Worm (Caenorhabditis elegans) whole organism, midembryonic: ENCODE results near the gene sul-3.

Source experiments
- T22C8.4 ChIP-seq: fragments of 200-800 bp; sonication (Bioruptor generic); IDR thresholded peaks from 2 replicates; pipeline ENCODE4 v1.3.6; 2022; ENCODE audit warnings: missing genetic modification characterization, missing compliant biosample characterization
- cog-1 ChIP-seq: sonication (generic microtip); optimal IDR thresholded peaks from 2 replicates; lab custom pipeline; 2016; ENCODE audit warnings: missing genetic modification characterization, missing compliant biosample characterization
- flt-1 ChIP-seq: fragments of 200-800 bp; sonication (Bioruptor generic); IDR thresholded peaks from 2 replicates; pipeline ENCODE4 v1.3.6; 2022; ENCODE audit warnings: missing genetic modification characterization, missing compliant biosample characterization
- klf-2 ChIP-seq: fragments of 200-800 bp; sonication (Bioruptor generic); conservative IDR thresholded peaks from 2 replicates; pipeline ENCODE4 v1.3.6; 2022; ENCODE audit warnings: missing genetic modification reagents, missing genetic modification characterization, missing compliant biosample characterization
- med-1 ChIP-seq: sonication (generic microtip); optimal IDR thresholded peaks from 2 replicates; lab custom pipeline; 2017; ENCODE audit warnings: missing genetic modification characterization, mild to moderate bottlenecking, missing compliant biosample characterization, antibody characterized with exemption, missing genetic modification reagents; ENCODE audit not compliant: insufficient read depth
- ref-1 ChIP-seq: fragments of 200-800 bp; sonication (Bioruptor generic); conservative IDR thresholded peaks from 2 replicates; pipeline ENCODE4 v1.3.6; 2022; ENCODE audit warnings: missing genetic modification reagents, missing genetic modification characterization, missing compliant biosample characterization
- tab-1 ChIP-seq: fragments of 200-800 bp; sonication (Bioruptor generic); IDR thresholded peaks from 2 replicates; pipeline ENCODE4 v1.3.6; 2022; ENCODE audit warnings: missing genetic modification characterization, missing compliant biosample characterization
- ztf-23 ChIP-seq: fragments of 200-800 bp; sonication (Bioruptor generic); IDR thresholded peaks from 2 replicates; pipeline ENCODE4 v1.3.6; 2022; ENCODE audit warnings: missing genetic modification reagents, missing genetic modification characterization, missing compliant biosample characterization
- ztf-29 ChIP-seq: fragments of 200-800 bp; sonication (Bioruptor generic); IDR thresholded peaks from 2 replicates; pipeline ENCODE4 v1.3.6; 2022; ENCODE audit warnings: missing genetic modification reagents, missing genetic modification characterization, missing compliant biosample characterization

sul-3 gene

DNA sequence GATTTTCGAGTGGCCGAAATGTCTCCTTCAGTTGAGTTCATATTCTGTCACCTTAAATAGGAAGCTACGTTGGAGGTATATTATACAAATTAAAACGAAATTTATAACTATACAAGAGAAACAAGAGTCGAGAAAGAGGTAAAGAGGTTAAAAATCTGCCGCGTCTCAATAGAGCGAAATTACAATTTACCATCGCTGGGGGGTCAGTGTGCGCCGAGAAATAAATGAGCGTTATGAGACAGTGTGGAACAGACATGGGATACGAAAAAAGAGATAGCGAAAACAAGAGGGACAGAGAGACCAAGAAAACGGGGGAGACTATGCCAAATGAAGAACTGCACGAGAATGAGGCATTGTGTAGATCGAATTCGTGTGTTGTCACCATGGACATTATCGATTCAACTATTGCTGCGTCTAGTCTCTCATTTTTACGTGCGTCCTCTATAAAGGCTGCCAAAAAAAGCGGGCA, 46.1 kb downstream of the sul-3 start, which contains the start of gene ZK154.5:
TSS of gene ZK154.5 (minus strand) at position 51 of the 469 bp plus-strand sequence.
- TF ChIP-seq klf-2 (GFP tag; lab: Robert Waterston, UW) = no peak
- 0 out of 2 replicates have a peak, but pooled peaks have one; percentile 34 for TF ChIP-seq T22C8.4 (GFP tag; lab: Robert Waterston, UW)
- 0 out of 2 replicates have a peak, but pooled peaks have one; percentile 45 for TF ChIP-seq flt-1
- TF ChIP-seq ztf-29 (GFP tag; lab: Robert Waterston, UW) = no peak
- TF ChIP-seq cog-1 (tag; lab: Kevin White, UChicago) = peak; percentile 15
- TF ChIP-seq med-1 = no peak
- TF ChIP-seq tab-1 (GFP tag; lab: Robert Waterston, UW) = no peak

DNA sequence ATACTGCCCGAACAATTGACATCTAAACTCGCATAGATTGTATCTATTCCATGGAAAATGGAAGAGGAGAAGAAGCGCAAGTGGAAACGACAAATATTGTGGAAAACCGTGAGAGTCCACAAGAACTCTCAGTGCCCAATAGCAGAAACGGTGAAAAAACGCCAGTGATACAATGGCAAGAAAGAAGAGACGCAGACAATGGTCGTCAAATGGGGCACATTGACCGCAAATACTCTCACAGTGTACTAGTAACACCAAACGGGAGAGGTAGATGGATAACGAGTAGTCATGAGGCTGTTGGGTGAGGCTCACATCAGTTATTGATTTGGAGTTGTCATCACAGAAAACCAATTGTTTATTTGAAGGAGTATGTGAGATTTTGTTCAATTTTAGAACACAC, 51.6 kb downstream of the sul-3 start, which contains the start of gene ZK154.4:
TSS of gene ZK154.4 (minus strand) at position 27 of the 400 bp plus-strand sequence.
- no peak for TF ChIP-seq ref-1
- TF ChIP-seq ztf-23 (GFP tag; lab: Robert Waterston, UW) = no peak
- no peak for TF ChIP-seq ztf-29 (GFP tag; lab: Robert Waterston, UW)
- TF ChIP-seq cog-1 (tag; lab: Kevin White, UChicago) = no peak
- no peak for TF ChIP-seq klf-2 (GFP tag; lab: Robert Waterston, UW)
- no peak for TF ChIP-seq flt-1
- no peak for TF ChIP-seq tab-1 (GFP tag; lab: Robert Waterston, UW)
- TF ChIP-seq med-1 = no peak
- no peak for TF ChIP-seq T22C8.4 (GFP tag; lab: Robert Waterston, UW)

DNA sequence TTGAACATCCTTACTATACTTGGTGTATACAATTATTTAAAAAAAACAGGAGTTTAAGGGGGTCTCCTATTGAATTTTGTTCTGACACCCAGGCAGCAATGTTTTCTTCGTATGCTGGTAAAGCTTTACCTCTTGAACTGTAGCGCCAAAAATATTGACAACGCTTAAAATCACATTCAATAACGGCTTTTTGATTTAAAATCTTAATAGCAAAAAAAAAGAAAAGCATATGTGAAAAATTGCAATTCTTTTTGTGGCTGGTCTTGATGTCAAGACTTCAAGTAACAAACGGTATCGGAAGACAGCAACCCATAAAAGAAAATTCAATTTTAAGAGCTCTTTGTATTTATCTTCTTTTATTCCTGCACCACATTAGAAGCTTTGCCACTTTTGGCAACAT, 52.2 kb downstream of the sul-3 start:
- TF ChIP-seq med-1 (no peak), klf-2 (GFP tag; lab: Robert Waterston, UW) (no peak), cog-1 (tag; lab: Kevin White, UChicago) (no peak), ztf-23 (GFP tag; lab: Robert Waterston, UW) (no peak), ztf-29 (GFP tag; lab: Robert Waterston, UW) (no peak), tab-1 (GFP tag; lab: Robert Waterston, UW) (no peak), T22C8.4 (GFP tag; lab: Robert Waterston, UW) (no peak), flt-1 (no peak), ref-1 (no peak)

DNA sequence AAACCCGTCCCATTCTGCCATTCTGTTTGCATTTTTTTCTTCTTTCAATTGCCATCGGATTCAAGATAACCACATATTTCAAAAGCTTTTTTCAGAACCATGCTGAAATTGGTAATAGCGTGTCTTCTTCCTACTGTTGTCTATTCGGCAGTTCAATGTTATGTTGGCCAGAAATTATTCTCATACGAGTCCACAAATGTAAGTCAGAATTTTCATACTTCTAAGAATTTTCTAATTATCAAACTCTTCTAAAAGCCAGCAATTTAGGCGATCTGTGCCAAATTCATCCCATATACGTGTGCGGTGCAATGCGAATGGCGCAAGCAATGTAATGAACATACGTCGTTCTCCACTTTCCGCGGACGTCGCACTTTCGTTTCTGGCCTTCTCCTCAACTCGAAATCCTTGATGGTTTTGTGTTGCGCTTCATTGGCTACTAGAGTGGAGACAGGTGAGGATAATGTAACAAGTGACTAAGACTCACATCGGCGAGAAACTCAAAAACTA, 54.4 kb downstream of the sul-3 start, which contains the start of gene ZK154.1:
TSS of gene ZK154.1 (plus strand) at position 51 of the 507 bp plus-strand sequence.
- TF ChIP-seq tab-1 (GFP tag; lab: Robert Waterston, UW) (no peak), ref-1 (no peak), cog-1 (tag; lab: Kevin White, UChicago) (no peak), ztf-29 (GFP tag; lab: Robert Waterston, UW) (no peak), klf-2 (GFP tag; lab: Robert Waterston, UW) (no peak), ztf-23 (GFP tag; lab: Robert Waterston, UW) (no peak), med-1 (no peak), flt-1 (no peak), T22C8.4 (GFP tag; lab: Robert Waterston, UW) (no peak)

DNA sequence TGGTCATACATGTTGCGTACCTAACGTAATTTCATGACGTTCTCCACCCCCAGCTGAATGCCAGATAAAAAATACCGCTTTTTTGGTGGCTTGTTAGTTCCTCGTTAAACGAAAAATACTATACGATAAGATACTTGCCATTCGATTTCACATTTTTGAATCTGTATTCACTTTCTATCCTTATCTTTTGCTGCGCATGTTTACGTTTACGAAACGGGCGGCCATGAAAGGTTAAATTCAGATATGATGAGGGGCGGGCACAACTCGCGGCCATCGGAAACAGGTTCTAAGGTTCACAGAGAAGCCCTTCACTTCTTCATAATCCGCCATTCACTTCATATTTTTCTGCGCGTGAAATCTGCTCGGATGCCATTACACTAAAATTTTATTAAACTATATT, 55.2 kb downstream of the sul-3 start:
- no peak for TF ChIP-seq klf-2 (GFP tag; lab: Robert Waterston, UW)
- no peak for TF ChIP-seq ztf-29 (GFP tag; lab: Robert Waterston, UW)
